Fruit fly (Drosophila melanogaster) whole organism, wandering third instar larva: ENCODE data around the gene CG12081.

ENCODE experiments used
- Abd-B ChIP-seq: fragments of >200 bp; optimal IDR thresholded peaks from 2 replicates; lab custom pipeline; 2017; ENCODE audit warnings: missing biosample characterization, missing genetic modification characterization
- CG32264 ChIP-seq: fragments of 200-800 bp; sonication (Bioruptor generic); optimal IDR thresholded peaks from 2 replicates; lab custom pipeline; 2016; ENCODE audit warnings: missing biosample characterization, missing genetic modification characterization
- CG9705 ChIP-seq: fragments of 200-800 bp; sonication (Bioruptor generic); optimal IDR thresholded peaks from 2 replicates; lab custom pipeline; 2018; ENCODE audit warnings: missing biosample characterization, mild to moderate bottlenecking, missing genetic modification characterization
- CrebA ChIP-seq: fragments of 200-800 bp; sonication (Bioruptor generic); optimal IDR thresholded peaks from 2 replicates; lab custom pipeline; 2016; ENCODE audit warnings: missing biosample characterization, mild to moderate bottlenecking, missing genetic modification characterization, borderline replicate concordance
- Dfd ChIP-seq: fragments of >200 bp; optimal IDR thresholded peaks from 2 replicates; lab custom pipeline; 2017; ENCODE audit warnings: missing biosample characterization, missing genetic modification characterization
- Dif ChIP-seq: fragments of 200-275, 200-300 bp; sonication (Bioruptor generic); optimal IDR thresholded peaks from 2 replicates; lab custom pipeline; 2018; ENCODE audit warnings: missing biosample characterization, missing genetic modification characterization; ENCODE audit not compliant: partially characterized antibody
- GATAd ChIP-seq: sonication (Bioruptor generic); optimal IDR thresholded peaks from 2 replicates; lab custom pipeline; 2016; ENCODE audit warnings: missing biosample characterization, missing genetic modification characterization
- HLH106 ChIP-seq: fragments of 200-800 bp; optimal IDR thresholded peaks from 3 replicates; lab custom pipeline; 2019; ENCODE audit warnings: missing biosample characterization, mild to moderate bottlenecking, missing genetic modification characterization, moderate library complexity
- Hnf4 ChIP-seq: fragments of 200-800 bp; sonication (Bioruptor generic); optimal IDR thresholded peaks from 2 replicates; lab custom pipeline; 2016; ENCODE audit warnings: missing biosample characterization, mild to moderate bottlenecking, missing genetic modification characterization
- Hr78 ChIP-seq: fragments of >200 bp; optimal IDR thresholded peaks from 2 replicates; lab custom pipeline; 2017; ENCODE audit warnings: missing biosample characterization, missing genetic modification characterization
- Jra ChIP-seq: sonication (Bioruptor generic); optimal IDR thresholded peaks from 2 replicates; lab custom pipeline; 2016; ENCODE audit warnings: missing biosample characterization, missing genetic modification characterization
- Mio ChIP-seq: sonication (Bioruptor generic); optimal IDR thresholded peaks from 2 replicates; lab custom pipeline; 2016; ENCODE audit warnings: missing biosample characterization, missing genetic modification characterization
- Myc ChIP-seq: fragments of >200 bp; optimal IDR thresholded peaks from 2 replicates; lab custom pipeline; 2017
- N ChIP-seq: fragments of >200 bp; optimal IDR thresholded peaks from 2 replicates; lab custom pipeline; 2018; ENCODE audit warnings: missing biosample characterization, missing external identifiers, missing genetic modification characterization
- OdsH ChIP-seq: fragments of 200-800 bp; sonication (Bioruptor generic); optimal IDR thresholded peaks from 2 replicates; lab custom pipeline; 2016; ENCODE audit warnings: missing biosample characterization, mild to moderate bottlenecking, missing genetic modification characterization
- Rel ChIP-seq, 2 experiments: fragments of 200-800 bp; sonication (Bioruptor generic) in 1 of 2; optimal IDR thresholded peaks; 2 replicates in 1 of 2; 3 replicates in 1 of 2; lab custom pipeline; 2016 to 2019; ENCODE audit warnings: mild to moderate bottlenecking in 2 of 2, missing biosample characterization in 2 of 2, missing genetic modification characterization in 2 of 2, moderate library complexity in 1 of 2
- Sp1 ChIP-seq: fragments of 200-800 bp; sonication (Bioruptor generic); optimal IDR thresholded peaks from 3 replicates; lab custom pipeline; 2019; ENCODE audit warnings: missing biosample characterization, mild to moderate bottlenecking, missing genetic modification characterization, moderate library complexity
- Vsx2 ChIP-seq: fragments of 200-300, 225-300 bp; sonication (Bioruptor generic); optimal IDR thresholded peaks from 2 replicates; lab custom pipeline; 2018; ENCODE audit warnings: missing biosample characterization, missing genetic modification characterization; ENCODE audit not compliant: partially characterized antibody
- brk ChIP-seq: fragments of 200-800 bp; sonication (Bioruptor generic); optimal IDR thresholded peaks from 2 replicates; lab custom pipeline; 2016; ENCODE audit warnings: missing biosample characterization, mild to moderate bottlenecking, missing genetic modification characterization
- dl ChIP-seq, 2 experiments: fragments of 175-275, 200-275 bp in 1 of 2; fragments of 200-275 bp in 1 of 2; sonication (Bioruptor generic); optimal IDR thresholded peaks; lab custom pipeline; 2018; ENCODE audit warnings: mild to moderate bottlenecking in 2 of 2, missing biosample characterization in 2 of 2, missing genetic modification characterization in 2 of 2, moderate library complexity in 2 of 2; ENCODE audit not compliant: partially characterized antibody in 2 of 2, insufficient read depth in 1 of 2
- dmrt93B ChIP-seq: fragments of 200-800 bp; sonication (Bioruptor generic); optimal IDR thresholded peaks from 2 replicates; lab custom pipeline; 2018; ENCODE audit warnings: missing biosample characterization, mild to moderate bottlenecking, missing genetic modification characterization
- dsf ChIP-seq: sonication (Bioruptor generic); optimal IDR thresholded peaks from 2 replicates; lab custom pipeline; 2016; ENCODE audit warnings: missing biosample characterization, missing genetic modification characterization, borderline replicate concordance
- ey ChIP-seq: fragments of 200-800 bp; sonication (Bioruptor generic); optimal IDR thresholded peaks from 2 replicates; lab custom pipeline; 2016; ENCODE audit warnings: missing biosample characterization, missing genetic modification characterization
- foxo ChIP-seq, 2 experiments: fragments of 200-800 bp; sonication (Bioruptor generic); optimal IDR thresholded peaks; 2 replicates in 1 of 2; 3 replicates in 1 of 2; lab custom pipeline; 2016 to 2017; ENCODE audit warnings: missing biosample characterization in 2 of 2, missing genetic modification characterization in 2 of 2
- fru ChIP-seq: fragments of 200-800 bp; sonication (Bioruptor generic); optimal IDR thresholded peaks from 3 replicates; lab custom pipeline; 2016; ENCODE audit warnings: missing biosample characterization, mild to moderate bottlenecking, missing genetic modification characterization
- h ChIP-seq: fragments of 200-800 bp; sonication (Bioruptor generic); optimal IDR thresholded peaks from 3 replicates; lab custom pipeline; 2016; ENCODE audit warnings: missing biosample characterization, mild to moderate bottlenecking, missing genetic modification characterization
- jim ChIP-seq: fragments of 175-275, 200-325 bp; sonication (Bioruptor generic); optimal IDR thresholded peaks from 2 replicates; lab custom pipeline; 2016; ENCODE audit warnings: missing biosample characterization, mild to moderate bottlenecking, missing genetic modification characterization
- lola ChIP-seq: fragments of >200 bp; optimal IDR thresholded peaks from 2 replicates; lab custom pipeline; 2017; ENCODE audit warnings: missing biosample characterization, missing genetic modification characterization
- pan ChIP-seq: fragments of >200 bp; optimal IDR thresholded peaks from 2 replicates; lab custom pipeline; 2017
- psq ChIP-seq: fragments of 200-800 bp; sonication (Bioruptor generic); optimal IDR thresholded peaks from 3 replicates; lab custom pipeline; 2017; ENCODE audit warnings: missing biosample characterization, mild to moderate bottlenecking, missing genetic modification characterization, moderate library complexity
- rgr ChIP-seq: fragments of 200-800 bp; sonication (Bioruptor generic); optimal IDR thresholded peaks from 3 replicates; lab custom pipeline; 2016; ENCODE audit warnings: missing biosample characterization, mild to moderate bottlenecking, missing genetic modification characterization
- sage ChIP-seq: fragments of 200-800 bp; sonication (Bioruptor generic); optimal IDR thresholded peaks from 2 replicates; lab custom pipeline; 2016; ENCODE audit warnings: missing biosample characterization, mild to moderate bottlenecking, missing genetic modification characterization
- sv ChIP-seq: fragments of 200-800 bp; sonication (Bioruptor generic); optimal IDR thresholded peaks from 3 replicates; lab custom pipeline; 2016; ENCODE audit warnings: missing biosample characterization, missing genetic modification characterization
- tai ChIP-seq: sonication (Bioruptor generic); optimal IDR thresholded peaks from 2 replicates; lab custom pipeline; 2016; ENCODE audit warnings: missing biosample characterization, missing genetic modification characterization
- usp ChIP-seq: fragments of >200 bp; optimal IDR thresholded peaks from 2 replicates; lab custom pipeline; 2017; ENCODE audit warnings: missing biosample characterization, missing genetic modification characterization
- woc ChIP-seq: sonication (Bioruptor generic); optimal IDR thresholded peaks from 2 replicates; lab custom pipeline; 2016; ENCODE audit warnings: missing biosample characterization, mild to moderate bottlenecking, missing genetic modification characterization

Gene CG12081

dm6 chrX:8579875-8580274, 8.7 kb upstream of the CG12081 start:
- no peak for TF ChIP-seq GATAd (GFP tag; lab: Kevin White, UChicago)
- TF ChIP-seq Rel (GFP tag; optimal IDR thresholded peaks at IDR 0.05; lab: Kevin White, UChicago) = no peak
- peak; percentile 64 for TF ChIP-seq Rel (tag; optimal IDR thresholded peaks at IDR 0.05; lab: Kevin White, UChicago)

dm6 chrX:8580794-8581193, 7.8 kb upstream of the CG12081 start:
- TF ChIP-seq woc (no peak), HLH106 (tag; lab: Kevin White, UChicago) (no peak), Dif (GFP tag; lab: Kevin White, UChicago) (no peak), Mio (GFP tag; lab: Kevin White, UChicago) (no peak), N (GFP tag; lab: Kevin White, UChicago) (no peak), h (no peak), Myc (lab: Kevin White, UChicago) (no peak), Dfd (GFP tag; lab: Kevin White, UChicago) (no peak), jim (GFP tag; lab: Kevin White, UChicago) (no peak), tai (GFP tag; lab: Kevin White, UChicago) (no peak), dl (GFP tag; optimal IDR thresholded peaks at IDR 0.05; lab: Kevin White, UChicago; ENCODE audit: insufficient read depth in 1 of 2, partially characterized antibody in 2 of 2) (no peak), fru (GFP tag; lab: Kevin White, UChicago) (no peak), usp (GFP tag; lab: Kevin White, UChicago) (no peak), lola (GFP tag; lab: Kevin White, UChicago) (no peak), CG32264 (GFP tag; lab: Kevin White, UChicago) (no peak), CG9705 (GFP tag; lab: Kevin White, UChicago) (no peak), ey (GFP tag; lab: Kevin White, UChicago) (no peak), foxo (GFP tag; optimal IDR thresholded peaks at IDR 0.05; lab: Kevin White, UChicago) (no peak)

- TF ChIP-seq fru (GFP tag; lab: Kevin White, UChicago) (no peak), Dif (GFP tag; lab: Kevin White, UChicago) (no peak), Vsx2 (GFP tag; lab: Kevin White, UChicago) (no peak), Mio (GFP tag; lab: Kevin White, UChicago) (no peak), sage (GFP tag; lab: Kevin White, UChicago) (no peak), sv (no peak), N (GFP tag; lab: Kevin White, UChicago) (no peak), pan (no peak), CG32264 (GFP tag; lab: Kevin White, UChicago) (no peak), CrebA (no peak), h (no peak), HLH106 (tag; lab: Kevin White, UChicago) (no peak), Hnf4 (GFP tag; lab: Kevin White, UChicago) (no peak), usp (GFP tag; lab: Kevin White, UChicago) (no peak), Sp1 (GFP tag; lab: Kevin White, UChicago) (no peak), lola (GFP tag; lab: Kevin White, UChicago) (no peak), foxo (GFP tag; optimal IDR thresholded peaks at IDR 0.05; lab: Kevin White, UChicago) (no peak), Hr78 (GFP tag; lab: Kevin White, UChicago) (no peak), dmrt93B (no peak), Rel (GFP tag; optimal IDR thresholded peaks at IDR 0.05; lab: Kevin White, UChicago) (no peak), Rel (tag; optimal IDR thresholded peaks at IDR 0.05; lab: Kevin White, UChicago) (no peak)
These were observed 5.5 kb upstream of the CG12081 start for dm6 chrX:8583159-8583558.

dm6 chrX:8591685-8592127, 3.1 kb downstream of the CG12081 start, which contains the start of the genes CG12659 and Crag:
Gene CG12659, minus strand, starts transcription at chrX:8591729.
Gene Crag, plus strand, starts transcription at chrX:8592031.
- TF ChIP-seq CG32264 (GFP tag; lab: Kevin White, UChicago) (no peak), jim (GFP tag; lab: Kevin White, UChicago) (no peak), Jra (GFP tag; lab: Kevin White, UChicago) (peak; percentile 39), rgr (GFP tag; lab: Kevin White, UChicago) (no peak), ey (GFP tag; lab: Kevin White, UChicago) (no peak), dsf (GFP tag; lab: Kevin White, UChicago) (no peak), tai (GFP tag; lab: Kevin White, UChicago) (no peak), Dif (GFP tag; lab: Kevin White, UChicago) (no peak), h (no peak), Dfd (GFP tag; lab: Kevin White, UChicago) (no peak), Sp1 (GFP tag; lab: Kevin White, UChicago) (no peak), sage (GFP tag; lab: Kevin White, UChicago) (no peak), fru (GFP tag; lab: Kevin White, UChicago) (peak; percentile 18), psq (GFP tag; lab: Kevin White, UChicago) (no peak), Mio (GFP tag; lab: Kevin White, UChicago) (no peak), Vsx2 (GFP tag; lab: Kevin White, UChicago) (no peak), brk (GFP tag; lab: Kevin White, UChicago) (no peak), N (GFP tag; lab: Kevin White, UChicago) (no peak), Abd-B (GFP tag; lab: Kevin White, UChicago) (no peak), Rel (GFP tag; optimal IDR thresholded peaks at IDR 0.05; lab: Kevin White, UChicago) (no peak), Rel (tag; optimal IDR thresholded peaks at IDR 0.05; lab: Kevin White, UChicago) (no peak), Hnf4 (GFP tag; lab: Kevin White, UChicago) (peak; percentile 45), OdsH (GFP tag; lab: Kevin White, UChicago) (no peak), CG9705 (GFP tag; lab: Kevin White, UChicago) (no peak), foxo (GFP tag; optimal IDR thresholded peaks at IDR 0.05; lab: Kevin White, UChicago) (peak in 1 of 2 experiments; percentile 14), HLH106 (tag; lab: Kevin White, UChicago) (peak; percentile 12)
